Fruit fly (Drosophila melanogaster) whole organism, wandering third instar larva: ENCODE data around the gene Pvf3.

Experiments
- CG32264 ChIP-seq: fragments of 200-800 bp; sonication (Bioruptor generic); optimal IDR thresholded peaks from 2 replicates; lab custom pipeline; 2016; ENCODE audit warnings: missing biosample characterization, missing genetic modification characterization
- CrebA ChIP-seq: fragments of 200-800 bp; sonication (Bioruptor generic); optimal IDR thresholded peaks from 2 replicates; lab custom pipeline; 2016; ENCODE audit warnings: missing biosample characterization, mild to moderate bottlenecking, missing genetic modification characterization, borderline replicate concordance
- Dfd ChIP-seq: fragments of >200 bp; optimal IDR thresholded peaks from 2 replicates; lab custom pipeline; 2017; ENCODE audit warnings: missing biosample characterization, missing genetic modification characterization
- Dif ChIP-seq: fragments of 200-275, 200-300 bp; sonication (Bioruptor generic); optimal IDR thresholded peaks from 2 replicates; lab custom pipeline; 2018; ENCODE audit warnings: missing biosample characterization, missing genetic modification characterization; ENCODE audit not compliant: partially characterized antibody
- HLH106 ChIP-seq: fragments of 200-800 bp; optimal IDR thresholded peaks from 3 replicates; lab custom pipeline; 2019; ENCODE audit warnings: missing biosample characterization, mild to moderate bottlenecking, missing genetic modification characterization, moderate library complexity
- Hr78 ChIP-seq: fragments of >200 bp; optimal IDR thresholded peaks from 2 replicates; lab custom pipeline; 2017; ENCODE audit warnings: missing biosample characterization, missing genetic modification characterization
- Jra ChIP-seq: sonication (Bioruptor generic); optimal IDR thresholded peaks from 2 replicates; lab custom pipeline; 2016; ENCODE audit warnings: missing biosample characterization, missing genetic modification characterization
- OdsH ChIP-seq: fragments of 200-800 bp; sonication (Bioruptor generic); optimal IDR thresholded peaks from 2 replicates; lab custom pipeline; 2016; ENCODE audit warnings: missing biosample characterization, mild to moderate bottlenecking, missing genetic modification characterization
- dsf ChIP-seq: sonication (Bioruptor generic); optimal IDR thresholded peaks from 2 replicates; lab custom pipeline; 2016; ENCODE audit warnings: missing biosample characterization, missing genetic modification characterization, borderline replicate concordance
- jim ChIP-seq: fragments of 175-275, 200-325 bp; sonication (Bioruptor generic); optimal IDR thresholded peaks from 2 replicates; lab custom pipeline; 2016; ENCODE audit warnings: missing biosample characterization, mild to moderate bottlenecking, missing genetic modification characterization
- psq ChIP-seq: fragments of 200-800 bp; sonication (Bioruptor generic); optimal IDR thresholded peaks from 3 replicates; lab custom pipeline; 2017; ENCODE audit warnings: missing biosample characterization, mild to moderate bottlenecking, missing genetic modification characterization, moderate library complexity
- sv ChIP-seq: fragments of 200-800 bp; sonication (Bioruptor generic); optimal IDR thresholded peaks from 3 replicates; lab custom pipeline; 2016; ENCODE audit warnings: missing biosample characterization, missing genetic modification characterization

dm6 chr2L:7148919-7149318, 8.6 kb downstream of the Pvf3 start:
- TF ChIP-seq jim (GFP tag; lab: Kevin White, UChicago) (no peak), Jra (GFP tag; lab: Kevin White, UChicago) (no peak), psq (GFP tag; lab: Kevin White, UChicago) (no peak), OdsH (GFP tag; lab: Kevin White, UChicago) (no peak), sv (GFP tag; lab: Kevin White, UChicago) (no peak), CrebA (GFP tag; lab: Kevin White, UChicago) (no peak), HLH106 (no peak), dsf (no peak), CG32264 (GFP tag; lab: Kevin White, UChicago) (no peak), Hr78 (GFP tag; lab: Kevin White, UChicago) (no peak), Dfd (GFP tag; lab: Kevin White, UChicago) (no peak), Dif (no peak)
